Fruit fly (Drosophila melanogaster): ENCODE data around the gene CG5214.

Gene CG5214

DNA sequence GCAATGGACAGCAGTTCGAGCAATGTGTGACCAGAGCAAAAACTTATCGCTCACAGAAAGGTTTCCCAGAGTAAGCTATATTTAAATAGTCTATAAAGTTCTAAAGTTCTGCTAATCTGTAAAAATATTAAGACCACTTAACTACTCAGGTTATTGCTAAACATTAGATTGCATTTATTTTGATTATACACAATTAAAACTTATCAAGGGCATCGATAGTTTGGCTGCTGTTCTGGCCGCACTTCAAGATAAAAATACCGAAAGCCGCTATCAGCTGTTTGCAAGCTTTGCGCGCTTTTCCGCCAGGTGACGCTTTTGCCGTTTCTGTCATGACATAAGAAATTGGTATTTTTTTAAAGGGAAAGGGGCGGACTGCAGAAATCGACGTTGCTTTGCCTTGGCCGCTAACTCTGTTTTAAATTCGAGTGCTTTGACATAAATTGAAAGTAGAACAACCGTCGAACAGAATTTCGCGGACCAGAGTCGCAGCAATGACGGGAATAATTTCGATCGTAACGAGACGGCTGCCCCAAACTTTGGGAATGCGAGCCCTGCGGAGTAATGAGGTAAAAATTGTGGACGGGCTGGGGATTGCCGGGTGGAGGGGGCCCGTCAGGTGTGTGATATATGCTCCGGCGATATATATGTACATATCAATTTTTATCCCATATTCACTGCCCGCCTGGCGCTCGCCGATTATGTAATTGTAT lies at the start of gene CG5214, which contains the start of gene CG17734:
CG5214 (plus strand) TSS at position 352 of the 710 bp plus-strand sequence.
CG17734 (minus strand) TSS at position 49 of the 710 bp plus-strand sequence.
- TF ChIP-seq EcR (GFP tag; optimal IDR thresholded peaks at IDR 0.05) (no peak), psq (optimal IDR thresholded peaks at IDR 0.05) (no peak), CG8478 (optimal IDR thresholded peaks at IDR 0.05) (no peak), pan (optimal IDR thresholded peaks at IDR 0.05) (no peak), Dll (optimal IDR thresholded peaks at IDR 0.05) (no peak), usp (GFP tag; optimal IDR thresholded peaks at IDR 0.05) (no peak)

DNA sequence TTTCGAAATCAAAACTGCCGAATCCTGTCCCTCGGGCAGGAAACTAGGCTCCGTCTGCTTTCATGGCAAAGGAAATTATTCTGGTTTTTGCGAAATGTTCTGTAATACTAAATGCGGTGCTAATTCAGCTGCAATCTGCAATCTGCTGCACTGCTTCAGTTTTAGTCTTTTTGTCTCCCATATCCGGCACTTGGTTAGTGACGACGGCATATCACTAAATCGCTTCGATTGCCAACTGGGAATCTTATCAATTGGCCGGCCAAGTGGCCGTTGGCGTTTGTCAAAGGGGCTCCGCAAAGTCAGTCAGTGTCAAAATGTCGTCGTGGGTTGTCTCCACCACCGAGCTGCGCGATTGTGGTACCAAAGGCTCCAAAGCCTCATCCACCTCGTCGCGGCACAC lies 48.3 kb upstream of the CG5214 start, which contains the start of gene CG18577:
CG18577 (plus strand) TSS at position 301 of the 400 bp plus-strand sequence.
- TF ChIP-seq Dll (optimal IDR thresholded peaks at IDR 0.05) (no peak), pan (optimal IDR thresholded peaks at IDR 0.05) (no peak), usp (GFP tag; optimal IDR thresholded peaks at IDR 0.05) (no peak)

DNA sequence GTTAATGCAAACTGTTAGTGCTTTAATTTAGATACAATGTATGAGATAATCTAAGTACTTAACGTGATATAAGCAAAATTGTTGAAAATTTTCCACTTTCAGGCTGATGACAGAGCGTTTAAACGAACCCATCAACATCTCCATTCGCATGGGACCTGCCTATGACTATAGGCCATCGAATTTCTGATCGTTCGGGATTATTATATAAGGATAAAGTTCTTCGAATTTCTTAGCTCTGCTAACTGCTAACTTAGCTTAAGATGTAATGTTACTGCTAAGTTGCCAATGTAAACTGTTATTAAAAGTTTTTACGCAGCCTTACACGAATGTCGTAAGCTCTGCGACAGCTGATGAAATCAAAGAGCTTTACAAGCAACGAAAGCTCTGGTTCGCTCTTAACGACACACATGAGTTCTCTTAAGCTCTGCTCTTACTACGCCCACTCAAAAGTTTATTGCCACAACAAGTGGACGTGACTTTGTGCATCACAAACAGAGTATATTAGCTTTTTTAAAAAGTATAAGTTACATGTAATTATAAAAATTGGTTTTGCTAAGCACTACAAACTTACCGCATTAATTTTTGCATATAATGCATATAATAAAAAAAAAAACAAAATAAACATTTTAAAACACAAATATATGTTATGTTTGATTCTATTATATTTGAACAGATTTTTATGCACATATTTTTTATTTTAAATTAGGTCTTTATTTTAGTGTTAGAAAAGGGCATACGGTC lies 47.3 kb upstream of the CG5214 start:
- no peak for TF ChIP-seq usp (GFP tag; optimal IDR thresholded peaks at IDR 0.05)
- no peak for TF ChIP-seq psq (optimal IDR thresholded peaks at IDR 0.05)
- no peak for TF ChIP-seq CG8478 (optimal IDR thresholded peaks at IDR 0.05)
- no peak for TF ChIP-seq EcR (GFP tag; optimal IDR thresholded peaks at IDR 0.05)
- TF ChIP-seq Dll (optimal IDR thresholded peaks at IDR 0.05): no peak
- no peak for TF ChIP-seq pan (optimal IDR thresholded peaks at IDR 0.05)

DNA sequence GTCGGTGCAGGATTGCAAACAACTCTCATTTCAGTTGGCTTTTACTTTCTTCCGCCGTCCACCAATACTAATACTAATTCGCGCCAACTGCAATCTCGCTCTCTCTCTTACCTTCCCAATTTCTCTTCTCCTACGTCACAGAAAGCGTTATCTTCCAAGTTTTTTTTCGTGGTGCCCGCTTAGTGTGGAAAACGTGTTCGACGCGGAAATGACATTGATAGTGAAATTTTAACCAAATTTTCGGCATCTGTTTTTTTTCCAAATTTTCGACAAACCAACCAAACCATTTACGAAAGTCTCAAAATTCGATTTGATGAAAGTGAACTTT lies 46.7 kb upstream of the CG5214 start, which contains the start of gene cu:
cu (plus strand) TSS at position 204 of the 328 bp plus-strand sequence.
- TF ChIP-seq usp (GFP tag; optimal IDR thresholded peaks at IDR 0.05): no peak
- TF ChIP-seq Dll (optimal IDR thresholded peaks at IDR 0.05): no peak
- TF ChIP-seq pan (optimal IDR thresholded peaks at IDR 0.05): no peak
- no peak for TF ChIP-seq psq (optimal IDR thresholded peaks at IDR 0.05)
- no peak for TF ChIP-seq EcR (GFP tag; optimal IDR thresholded peaks at IDR 0.05)
- no peak for TF ChIP-seq CG8478 (optimal IDR thresholded peaks at IDR 0.05)

DNA sequence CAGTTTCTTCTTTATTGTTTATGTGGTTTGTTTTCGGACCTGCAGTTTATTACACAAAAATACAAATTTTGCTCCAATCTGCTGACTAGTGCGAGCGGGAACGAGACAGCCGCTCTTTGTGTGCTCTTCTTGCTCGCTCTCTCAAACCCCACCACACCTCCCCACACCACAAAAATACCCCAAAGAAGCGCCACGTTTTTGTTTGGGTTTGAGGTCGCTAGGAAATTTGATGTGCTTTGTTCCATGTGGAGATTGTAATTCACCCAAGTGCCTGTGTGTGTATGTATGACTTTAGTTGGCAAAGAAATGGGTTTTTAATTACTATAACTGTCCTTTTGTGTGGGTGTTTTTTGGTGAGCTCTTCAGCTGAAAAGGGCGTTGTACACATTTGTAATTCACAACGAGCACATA lies 46.0 kb upstream of the CG5214 start:
- no peak for TF ChIP-seq pan (optimal IDR thresholded peaks at IDR 0.05)
- TF ChIP-seq usp (GFP tag; optimal IDR thresholded peaks at IDR 0.05): no peak
- TF ChIP-seq Dll (optimal IDR thresholded peaks at IDR 0.05): no peak
- TF ChIP-seq psq (optimal IDR thresholded peaks at IDR 0.05): no peak
- TF ChIP-seq EcR (GFP tag; optimal IDR thresholded peaks at IDR 0.05): peak in 1 of 2 experiments; percentile 1

DNA sequence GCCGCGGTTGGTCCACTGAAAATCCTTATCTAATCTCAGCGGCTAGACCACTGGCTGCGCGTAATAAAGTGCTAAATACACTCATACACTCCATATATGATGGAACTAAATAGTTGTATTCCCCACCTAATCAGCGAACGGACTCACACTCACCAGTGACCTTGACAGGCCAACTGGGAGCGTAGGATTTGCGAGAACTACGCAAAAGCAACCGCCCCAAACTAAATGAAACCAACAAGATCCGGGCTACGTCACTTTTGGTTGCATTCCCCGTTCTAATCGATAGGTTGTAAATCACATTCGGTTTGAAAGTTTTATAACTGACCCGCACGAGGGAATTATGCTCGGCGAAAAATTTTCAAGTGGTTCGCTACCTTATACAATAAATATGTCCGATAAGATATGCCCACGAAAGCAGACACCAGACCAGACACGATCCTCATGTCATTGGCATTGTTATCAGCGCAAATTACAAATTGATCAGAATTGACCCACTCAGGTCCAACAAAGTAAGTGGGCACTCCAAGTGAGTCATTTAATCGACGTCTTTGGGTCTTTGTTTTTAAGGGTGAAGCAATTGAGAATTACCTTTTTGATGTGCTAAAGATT lies 44.8 kb upstream of the CG5214 start:
- TF ChIP-seq psq (optimal IDR thresholded peaks at IDR 0.05) (no peak), EcR (GFP tag; optimal IDR thresholded peaks at IDR 0.05) (no peak), pan (optimal IDR thresholded peaks at IDR 0.05) (no peak), usp (GFP tag; optimal IDR thresholded peaks at IDR 0.05) (no peak), Dll (optimal IDR thresholded peaks at IDR 0.05) (no peak)

DNA sequence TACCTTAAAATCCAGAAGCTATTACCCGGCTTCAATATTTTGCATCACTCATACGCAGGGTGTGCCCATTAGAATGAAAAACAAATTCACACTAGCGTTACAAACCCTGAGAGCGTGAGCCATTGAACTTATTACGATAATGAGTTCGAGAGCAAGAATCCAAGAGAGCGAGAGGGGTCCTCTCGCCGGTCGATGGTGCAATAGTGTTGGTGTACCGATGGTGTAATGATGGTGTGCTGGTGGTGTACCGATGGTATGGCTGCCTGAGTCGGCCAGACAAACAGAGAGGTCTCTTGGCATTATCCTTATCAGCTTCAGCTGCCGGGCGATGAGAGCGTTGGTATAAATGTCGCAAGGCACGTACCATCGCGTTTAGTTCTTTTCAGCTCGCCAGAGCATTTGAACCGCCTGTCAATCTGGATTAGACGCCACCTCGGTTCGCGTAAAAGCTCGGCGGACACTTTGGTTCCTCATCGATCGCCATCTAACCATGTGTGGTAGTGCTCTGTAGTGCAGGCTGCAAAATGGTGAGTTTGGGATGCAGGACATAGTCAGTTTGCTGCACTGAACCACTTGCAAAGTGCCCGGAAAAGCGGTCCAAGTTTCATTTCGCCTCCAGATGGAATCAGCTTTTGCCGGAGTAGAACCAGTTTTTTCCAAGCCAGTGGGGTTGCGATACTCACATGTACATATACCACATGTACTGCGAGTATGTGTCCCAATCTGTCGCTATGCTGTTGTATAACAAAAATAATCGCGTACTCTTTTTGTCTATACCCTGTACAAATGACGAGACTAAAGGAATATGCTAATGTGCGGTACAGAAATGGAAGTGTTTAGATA lies 43.8 kb upstream of the CG5214 start:
- TF ChIP-seq EcR (GFP tag; optimal IDR thresholded peaks at IDR 0.05) (peak in 1 of 2 experiments; percentile 74), pan (optimal IDR thresholded peaks at IDR 0.05) (no peak)

DNA sequence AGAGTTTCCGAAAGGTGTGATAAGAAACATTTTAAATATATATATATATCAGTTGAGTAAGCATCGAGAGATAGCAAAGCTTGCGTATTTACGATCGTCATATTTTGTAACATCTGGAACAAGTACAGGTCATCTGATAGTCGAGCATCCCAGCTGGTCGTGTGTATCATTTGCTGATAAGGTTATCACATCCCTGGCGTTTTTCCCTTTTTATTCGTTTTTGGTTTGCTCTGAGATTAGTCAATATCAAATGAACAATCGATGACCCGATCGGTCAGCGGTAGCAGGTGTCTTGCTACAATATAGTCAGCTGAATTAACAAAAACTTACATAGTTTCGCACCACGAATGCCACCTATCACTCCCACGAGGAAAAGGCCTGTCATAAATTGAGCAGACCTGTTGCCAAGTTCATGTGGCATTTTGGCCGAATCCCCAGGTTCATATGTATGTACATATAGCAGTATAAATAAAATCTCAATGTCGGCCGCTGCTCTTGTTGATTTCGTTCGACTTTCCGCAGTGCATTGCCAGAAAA lies 43.1 kb upstream of the CG5214 start:
- no peak for TF ChIP-seq EcR (GFP tag; optimal IDR thresholded peaks at IDR 0.05)
- TF ChIP-seq pan (optimal IDR thresholded peaks at IDR 0.05): peak; percentile 88
- no peak for TF ChIP-seq CG8478 (optimal IDR thresholded peaks at IDR 0.05)

DNA sequence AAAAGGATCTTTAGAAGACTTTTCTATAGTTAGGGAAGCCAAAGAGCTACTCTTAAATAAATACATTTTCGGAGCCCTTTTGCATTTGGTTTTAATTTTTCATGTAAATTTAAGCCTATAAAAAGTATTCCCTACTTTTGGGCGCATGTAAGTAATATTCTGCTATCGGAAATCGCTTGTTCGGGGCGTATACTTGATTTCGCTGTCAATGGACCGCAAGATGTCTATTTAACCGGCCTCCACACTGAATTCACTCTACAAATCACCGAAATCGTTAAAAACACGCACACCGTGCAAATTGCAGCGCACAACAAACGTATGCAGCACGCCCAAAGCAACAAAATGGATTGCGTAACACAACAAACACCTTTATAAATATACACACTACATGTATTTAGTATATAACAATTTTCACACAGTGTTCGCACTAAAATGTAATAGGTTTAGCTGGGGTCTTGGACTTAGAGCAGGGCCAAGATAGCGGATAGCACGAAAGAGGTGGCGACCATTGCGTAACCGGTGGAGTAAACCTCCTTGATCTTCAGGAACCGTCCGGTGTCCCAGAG lies 35.3 kb upstream of the CG5214 start:
- TF ChIP-seq usp (GFP tag; optimal IDR thresholded peaks at IDR 0.05): no peak
- no peak for TF ChIP-seq EcR (GFP tag; optimal IDR thresholded peaks at IDR 0.05)
- no peak for TF ChIP-seq pan (optimal IDR thresholded peaks at IDR 0.05)
- TF ChIP-seq CG8478 (optimal IDR thresholded peaks at IDR 0.05): no peak
- no peak for TF ChIP-seq Dll (optimal IDR thresholded peaks at IDR 0.05)
- no peak for TF ChIP-seq psq (optimal IDR thresholded peaks at IDR 0.05)

DNA sequence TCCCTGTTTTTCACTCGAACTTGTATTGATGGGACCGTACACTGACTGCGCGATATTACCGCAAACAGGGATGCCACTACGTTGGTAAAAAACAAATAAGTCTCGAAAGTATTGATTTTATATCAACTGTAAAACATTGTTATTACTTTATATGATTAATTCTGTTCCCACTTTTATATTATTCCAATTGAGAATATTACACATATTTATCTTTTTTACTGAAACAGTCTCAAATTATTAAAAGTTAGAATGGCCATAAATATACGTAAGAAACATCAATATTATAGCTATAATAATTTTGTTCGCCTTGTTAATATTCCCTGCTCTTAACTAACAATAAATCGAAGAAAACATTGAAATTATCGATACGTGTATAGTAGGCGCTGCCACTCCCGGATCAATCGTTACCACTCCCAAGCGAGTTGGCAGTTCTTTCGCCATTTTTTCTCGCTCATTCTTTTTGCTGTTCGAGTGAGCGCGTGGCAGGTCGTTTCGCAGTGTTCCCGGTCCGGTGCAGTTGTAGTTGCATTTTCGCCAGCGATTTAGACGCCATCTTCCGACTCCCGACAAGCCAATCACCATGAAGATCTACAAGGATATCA lies 34.2 kb upstream of the CG5214 start, which contains the start of the genes SdhC and Tctp:
SdhC (minus strand) TSS at position 49 of the 602 bp plus-strand sequence.
Tctp (plus strand) TSS at position 447 of the 602 bp plus-strand sequence.
- TF ChIP-seq CG8478 (optimal IDR thresholded peaks at IDR 0.05): no peak
- no peak for TF ChIP-seq EcR (GFP tag; optimal IDR thresholded peaks at IDR 0.05)
- no peak for TF ChIP-seq Dll (optimal IDR thresholded peaks at IDR 0.05)
- no peak for TF ChIP-seq psq (optimal IDR thresholded peaks at IDR 0.05)
- no peak for TF ChIP-seq pan (optimal IDR thresholded peaks at IDR 0.05)
- TF ChIP-seq usp (GFP tag; optimal IDR thresholded peaks at IDR 0.05): no peak
